Fruit fly (Drosophila melanogaster) whole organism, embryonic: Measurements from ENCODE around the gene dwg.
A peak's percentile ranks its signal among the peaks of the same experiment; 100 is the strongest.

Experiments used
- Blimp-1 ChIP-seq: fragments of 200-800 bp; sonication (Bioruptor generic); optimal IDR thresholded peaks from 3 replicates; lab custom pipeline; 2018; ENCODE audit warnings: missing biosample characterization, missing genetic modification characterization, mild to moderate bottlenecking, moderate library complexity, missing genetic modification reagents
- CG10267 ChIP-seq: fragments of 200-800 bp; sonication (Bioruptor generic); optimal IDR thresholded peaks from 2 replicates; lab custom pipeline; 2018; ENCODE audit warnings: missing biosample characterization, mild to moderate bottlenecking, missing genetic modification characterization, moderate library complexity
- CG10366 ChIP-seq: fragments of 200-800 bp; sonication (Bioruptor generic); IDR thresholded peaks from 2 replicates; pipeline ENCODE4 v1.3.6; 2022; ENCODE audit warnings: missing biosample characterization, missing genetic modification characterization
- CG12391 ChIP-seq: fragments of 200-800 bp; sonication (Bioruptor generic); optimal IDR thresholded peaks from 3 replicates; lab custom pipeline; 2018; ENCODE audit warnings: missing biosample characterization, mild to moderate bottlenecking, missing genetic modification characterization, moderate library complexity
- CG13424 ChIP-seq: fragments of 200-800 bp; sonication (Bioruptor generic); optimal IDR thresholded peaks from 2 replicates; lab custom pipeline; 2019; ENCODE audit warnings: missing biosample characterization, mild to moderate bottlenecking, missing genetic modification characterization, moderate library complexity
- CG14667 ChIP-seq: fragments of 200-800 bp; sonication (Bioruptor generic); IDR thresholded peaks from 2 replicates; pipeline ENCODE4 v1.3.6; 2022; ENCODE audit warnings: missing biosample characterization, missing genetic modification characterization
- CG15269 ChIP-seq: fragments of 200-800 bp; sonication (Bioruptor generic); optimal IDR thresholded peaks from 2 replicates; lab custom pipeline; 2018; ENCODE audit warnings: missing biosample characterization, mild to moderate bottlenecking, missing genetic modification characterization, moderate library complexity
- CG17359 ChIP-seq: fragments of 200-800 bp; sonication (Bioruptor generic); optimal IDR thresholded peaks from 3 replicates; lab custom pipeline; 2018; ENCODE audit warnings: missing biosample characterization, mild to moderate bottlenecking, missing genetic modification characterization, moderate library complexity
- CG17361 ChIP-seq: fragments of 200-800 bp; sonication (Bioruptor generic); IDR thresholded peaks from 3 replicates; pipeline ENCODE4 v1.3.6; 2022; ENCODE audit warnings: missing biosample characterization, missing genetic modification characterization
- CG17802 ChIP-seq: fragments of 200-800 bp; sonication (Bioruptor generic); optimal IDR thresholded peaks from 2 replicates; lab custom pipeline; 2018; ENCODE audit warnings: missing biosample characterization, mild to moderate bottlenecking, missing genetic modification characterization, moderate library complexity
- CG18476 ChIP-seq: fragments of 200-800 bp; sonication (Bioruptor generic); optimal IDR thresholded peaks from 2 replicates; lab custom pipeline; 2016; ENCODE audit warnings: missing biosample characterization, mild to moderate bottlenecking, missing genetic modification characterization
- CG2116 ChIP-seq: fragments of 200-800 bp; sonication (Bioruptor generic); optimal IDR thresholded peaks from 3 replicates; lab custom pipeline; 2018; ENCODE audit warnings: missing biosample characterization, mild to moderate bottlenecking, missing genetic modification characterization
- CG2120 ChIP-seq: fragments of 200-800 bp; sonication (Bioruptor generic); optimal IDR thresholded peaks from 3 replicates; lab custom pipeline; 2016; ENCODE audit warnings: missing biosample characterization, missing genetic modification characterization
- CG2678 ChIP-seq: fragments of 200-800 bp; sonication (Bioruptor generic); optimal IDR thresholded peaks from 3 replicates; lab custom pipeline; 2019; ENCODE audit warnings: missing biosample characterization, mild to moderate bottlenecking, missing genetic modification characterization, moderate library complexity
- CG2712 ChIP-seq: fragments of 200-800 bp; optimal IDR thresholded peaks from 3 replicates; lab custom pipeline; 2019; ENCODE audit warnings: missing biosample characterization, mild to moderate bottlenecking, missing genetic modification characterization, moderate library complexity
- CG31441 ChIP-seq: fragments of 200-800 bp; sonication (Bioruptor generic); IDR thresholded peaks from 2 replicates; pipeline ENCODE4 v1.3.6; 2022; ENCODE audit warnings: missing biosample characterization, missing genetic modification characterization
- CG8924 ChIP-seq: fragments of 200-800 bp; optimal IDR thresholded peaks from 3 replicates; lab custom pipeline; 2019; ENCODE audit warnings: missing biosample characterization, mild to moderate bottlenecking, missing genetic modification characterization, moderate library complexity
- Chrac-16 ChIP-seq: fragments of 200-800 bp; sonication (Bioruptor generic); optimal IDR thresholded peaks from 3 replicates; lab custom pipeline; 2016; ENCODE audit warnings: missing biosample characterization, missing genetic modification characterization
- Doc3 ChIP-seq: fragments of 200-800 bp; sonication (Bioruptor generic); IDR thresholded peaks from 3 replicates; pipeline ENCODE4 v1.3.6; 2022; ENCODE audit warnings: missing biosample characterization, missing genetic modification characterization; ENCODE audit not compliant: partially characterized antibody
- E2f2 ChIP-seq: fragments of 200-800 bp; sonication (Bioruptor generic); IDR thresholded peaks from 2 replicates; pipeline ENCODE4 v1.3.6; 2022; ENCODE audit warnings: missing biosample characterization, missing genetic modification characterization
- H15 ChIP-seq: fragments of 200-800 bp; sonication (Bioruptor generic); IDR thresholded peaks from 3 replicates; pipeline ENCODE4 v1.3.6; 2022; ENCODE audit warnings: missing biosample characterization, missing genetic modification characterization
- HLH3B ChIP-seq: fragments of 200-800 bp; sonication (Bioruptor generic); IDR thresholded peaks from 2 replicates; pipeline ENCODE4 v1.3.6; 2022; ENCODE audit warnings: missing biosample characterization, missing genetic modification characterization
- Hmr ChIP-seq: fragments of 200-800 bp; sonication (Bioruptor generic); optimal IDR thresholded peaks from 3 replicates; lab custom pipeline; 2017; ENCODE audit warnings: mild to moderate bottlenecking, missing biosample characterization, missing genetic modification reagents, missing genetic modification characterization
- Hsf ChIP-seq: fragments of 200-800 bp; sonication (Bioruptor generic); optimal IDR thresholded peaks from 3 replicates; lab custom pipeline; 2016; ENCODE audit warnings: missing biosample characterization, missing genetic modification characterization
- MBD-R2 ChIP-seq: fragments of 200-800 bp; sonication (Bioruptor generic); IDR thresholded peaks from 2 replicates; pipeline ENCODE4 v1.3.6; 2022; ENCODE audit warnings: missing biosample characterization, missing genetic modification characterization
- MESR4 ChIP-seq: fragments of 200-800 bp; sonication (Bioruptor generic); optimal IDR thresholded peaks from 2 replicates; lab custom pipeline; 2018; ENCODE audit warnings: missing biosample characterization, mild to moderate bottlenecking, missing genetic modification characterization, moderate library complexity
- Meics ChIP-seq: fragments of 200-800 bp; sonication (Bioruptor generic); optimal IDR thresholded peaks from 2 replicates; lab custom pipeline; 2017; ENCODE audit warnings: missing biosample characterization, mild to moderate bottlenecking, missing genetic modification characterization
- PHDP ChIP-seq: fragments of 200-800 bp; sonication (Bioruptor generic); optimal IDR thresholded peaks from 3 replicates; lab custom pipeline; 2018; ENCODE audit warnings: missing biosample characterization, mild to moderate bottlenecking, missing genetic modification characterization, moderate library complexity
- Pdp1 ChIP-seq, 2 experiments: fragments of 200-800 bp; sonication (Bioruptor generic); optimal IDR thresholded peaks; 3 replicates each; lab custom pipeline; 2016; ENCODE audit warnings: missing biosample characterization in 2 of 2, missing genetic modification characterization in 2 of 2, mild to moderate bottlenecking in 1 of 2, moderate library complexity in 1 of 2
- Scr ChIP-seq: fragments of 200-800 bp; sonication (Bioruptor generic); IDR thresholded peaks from 2 replicates; pipeline ENCODE4 v1.3.6; 2022; ENCODE audit warnings: missing biosample characterization, missing genetic modification characterization; ENCODE audit not compliant: partially characterized antibody
- Sin3A ChIP-seq: fragments of >200 bp; optimal IDR thresholded peaks from 2 replicates; lab custom pipeline; 2018
- Xbp1 ChIP-seq: fragments of 200-800 bp; sonication (Bioruptor generic); optimal IDR thresholded peaks from 3 replicates; lab custom pipeline; 2016; ENCODE audit warnings: missing biosample characterization, mild to moderate bottlenecking, missing genetic modification characterization
- bcd ChIP-seq: fragments of 200-800 bp; sonication (Bioruptor generic); optimal IDR thresholded peaks from 2 replicates; lab custom pipeline; 2017; ENCODE audit warnings: missing biosample characterization, mild to moderate bottlenecking, missing genetic modification characterization
- crp ChIP-seq, 2 experiments: fragments of 200-800 bp; sonication (Bioruptor generic); optimal IDR thresholded peaks; 2 replicates in 1 of 2; 3 replicates in 1 of 2; lab custom pipeline; 2017; ENCODE audit warnings: missing biosample characterization in 2 of 2, missing genetic modification characterization in 2 of 2, mild to moderate bottlenecking in 1 of 2, moderate library complexity in 1 of 2
- dm ChIP-seq: fragments of 200-800 bp; sonication (Bioruptor generic); optimal IDR thresholded peaks from 3 replicates; lab custom pipeline; 2016; ENCODE audit warnings: missing biosample characterization, missing genetic modification characterization
- dmrt99B ChIP-seq: fragments of 200-800 bp; sonication (Bioruptor generic); optimal IDR thresholded peaks from 2 replicates; lab custom pipeline; 2018; ENCODE audit warnings: missing biosample characterization, mild to moderate bottlenecking, missing genetic modification characterization, moderate library complexity
- ewg ChIP-seq: fragments of 200-800 bp; sonication (Bioruptor generic); optimal IDR thresholded peaks from 3 replicates; lab custom pipeline; 2017; ENCODE audit warnings: mild to moderate bottlenecking, missing biosample characterization, missing genetic modification reagents, missing genetic modification characterization
- gem ChIP-seq: fragments of 200-800 bp; sonication (Bioruptor generic); optimal IDR thresholded peaks from 2 replicates; lab custom pipeline; 2019; ENCODE audit warnings: missing biosample characterization, mild to moderate bottlenecking, missing genetic modification characterization, moderate library complexity
- kni ChIP-seq: fragments of 200-800 bp; sonication (Bioruptor generic); optimal IDR thresholded peaks from 3 replicates; lab custom pipeline; 2017; ENCODE audit warnings: mild to moderate bottlenecking, missing biosample characterization, missing genetic modification reagents, missing genetic modification characterization
- lab ChIP-seq: fragments of 200-800 bp; sonication (Bioruptor generic); optimal IDR thresholded peaks from 3 replicates; lab custom pipeline; 2017; ENCODE audit warnings: missing biosample characterization, missing genetic modification characterization, mild to moderate bottlenecking, moderate library complexity, missing genetic modification reagents
- lmd ChIP-seq: fragments of 200-800 bp; sonication (Bioruptor generic); IDR thresholded peaks from 2 replicates; pipeline ENCODE4 v1.3.6; 2022; ENCODE audit warnings: missing biosample characterization, missing genetic modification characterization
- oc ChIP-seq: fragments of 200-800 bp; sonication (Bioruptor generic); optimal IDR thresholded peaks from 2 replicates; lab custom pipeline; 2018; ENCODE audit warnings: missing biosample characterization, mild to moderate bottlenecking, missing genetic modification characterization, moderate library complexity
- seq ChIP-seq: fragments of 200-800 bp; sonication (Bioruptor generic); IDR thresholded peaks from 2 replicates; pipeline ENCODE4 v1.3.6; 2022; ENCODE audit warnings: missing biosample characterization, missing genetic modification characterization
- sisA ChIP-seq: fragments of 200-800 bp; sonication (Bioruptor generic); IDR thresholded peaks from 2 replicates; pipeline ENCODE4 v1.3.6; 2022; ENCODE audit warnings: missing biosample characterization, missing genetic modification characterization
- slbo ChIP-seq: fragments of 200-800 bp; sonication (Bioruptor generic); IDR thresholded peaks from 2 replicates; pipeline ENCODE4 v1.3.6; 2022; ENCODE audit warnings: missing biosample characterization, missing genetic modification characterization
- ssp ChIP-seq: fragments of 200-800 bp; sonication (Bioruptor generic); IDR thresholded peaks from 2 replicates; pipeline ENCODE4 v1.3.6; 2022; ENCODE audit warnings: missing biosample characterization, missing genetic modification characterization
- stc ChIP-seq: fragments of 200-800 bp; sonication (Bioruptor generic); IDR thresholded peaks from 2 replicates; pipeline ENCODE4 v1.3.6; 2022; ENCODE audit warnings: missing biosample characterization, missing genetic modification characterization
- tgo ChIP-seq: fragments of 200-800 bp; sonication (Bioruptor generic); IDR thresholded peaks from 3 replicates; pipeline ENCODE4 v1.3.6; 2022; ENCODE audit warnings: missing biosample characterization, missing genetic modification characterization
- toy ChIP-seq: fragments of 200-800 bp; sonication (Bioruptor generic); IDR thresholded peaks from 2 replicates; pipeline ENCODE4 v1.3.6; 2022; ENCODE audit warnings: missing biosample characterization, missing genetic modification characterization

The dwg gene

dm6 chrX:2749693-2750092 is 22.2 kb downstream of the dwg start (continued):
- TF ChIP-seq lmd (GFP tag; lab: Robert Waterston, UW) (peak; percentile 27; the same call in 1 of the 2 replicates), CG2116 (GFP tag; lab: Kevin White, UChicago) (no peak), dm (GFP tag; lab: Kevin White, UChicago) (no peak), CG8924 (no peak), Blimp-1 (GFP tag; lab: Kevin White, UChicago) (no peak), HLH3B (peak; percentile 28; the same call in 1 of the 2 replicates), Sin3A (lab: Kevin White, UChicago) (no peak), Doc3 (GFP tag; lab: Robert Waterston, UW) (no peak), dmrt99B (peak; percentile 23), CG2678 (tag; lab: Kevin White, UChicago) (peak; percentile 35), sisA (GFP tag; lab: Robert Waterston, UW) (peak; percentile 28), CG18476 (GFP tag; lab: Kevin White, UChicago) (peak; percentile 6), lab (GFP tag; lab: Kevin White, UChicago) (peak; percentile 18), gem (peak; percentile 21), slbo (GFP tag; lab: Robert Waterston, UW) (peak; percentile 52; the same call in 1 of the 2 replicates)

dm6 chrX:2757400-2757799 is 29.9 kb downstream of the dwg start:
- TF ChIP-seq CG12391 (tag; lab: Kevin White, UChicago) = peak; percentile 0
- TF ChIP-seq CG10267 = peak; percentile 9
- no peak for TF ChIP-seq Pdp1 (GFP tag; optimal IDR thresholded peaks at IDR 0.05; lab: Kevin White, UChicago)
- peak; percentile 17; the same call in 1 of the 2 replicates for TF ChIP-seq seq
- TF ChIP-seq E2f2 = no peak
- TF ChIP-seq oc = peak; percentile 14
- peak; percentile 32 for TF ChIP-seq CG2120
- no peak for TF ChIP-seq Scr (GFP tag; lab: Robert Waterston, UW)
- TF ChIP-seq MBD-R2 (GFP tag; lab: Robert Waterston, UW) = no peak
- peak; percentile 43 for TF ChIP-seq CG2712
- TF ChIP-seq CG17359 (tag; lab: Kevin White, UChicago) = peak; percentile 39
- peak; percentile 21; the same call in 1 of the 2 replicates for TF ChIP-seq CG10366 (GFP tag; lab: Robert Waterston, UW)
- TF ChIP-seq kni (GFP tag; lab: Kevin White, UChicago) = no peak
- TF ChIP-seq PHDP (tag; lab: Kevin White, UChicago) = peak; percentile 5
- TF ChIP-seq CG17361 (GFP tag; lab: Robert Waterston, UW) = 0 out of 3 replicates have a peak, but pooled peaks have one; percentile 13
- TF ChIP-seq CG14667 (GFP tag; lab: Robert Waterston, UW) = 0 out of 2 replicates have a peak, but pooled peaks have one; percentile 22
- TF ChIP-seq toy (GFP tag; lab: Robert Waterston, UW) = no peak
- peak; percentile 35 for TF ChIP-seq lab (GFP tag; lab: Kevin White, UChicago)
- TF ChIP-seq bcd = peak; percentile 23
- TF ChIP-seq tgo = peak; percentile 21; the same call in 1 of the 3 replicates
- TF ChIP-seq stc = peak; percentile 35; the same call in 1 of the 2 replicates
- TF ChIP-seq ewg = peak; percentile 5
- TF ChIP-seq CG15269 (tag; lab: Kevin White, UChicago) = peak; percentile 15
- peak; percentile 56 for TF ChIP-seq HLH3B
- no peak for TF ChIP-seq crp (GFP tag; optimal IDR thresholded peaks at IDR 0.05; lab: Kevin White, UChicago)
- 0 out of 2 replicates have a peak, but pooled peaks have one; percentile 29 for TF ChIP-seq CG31441
- peak; percentile 11 for TF ChIP-seq Meics (GFP tag; lab: Kevin White, UChicago)
- peak; percentile 21 for TF ChIP-seq Hsf
- no peak for TF ChIP-seq H15 (GFP tag; lab: Robert Waterston, UW)
- TF ChIP-seq ssp (GFP tag; lab: Robert Waterston, UW) = peak; percentile 23; the same call in 1 of the 2 replicates
- TF ChIP-seq MESR4 = no peak
- peak; percentile 1 for TF ChIP-seq CG17802
- TF ChIP-seq CG13424 (tag; lab: Kevin White, UChicago) = peak; percentile 10
- peak; percentile 4 for TF ChIP-seq Hmr (GFP tag; lab: Kevin White, UChicago)
- no peak for TF ChIP-seq Chrac-16
- peak; percentile 28 for TF ChIP-seq Xbp1
